Fruit fly (Drosophila melanogaster) whole organism: ENCODE data around the gene dysf.

ENCODE experiments used
- EcR ChIP-seq, 2 experiments: fragments of >200 bp; optimal IDR thresholded peaks; 2 replicates each; lab custom pipeline; 2017; ENCODE audit warnings: missing biosample characterization in 2 of 2, missing genetic modification characterization in 2 of 2, missing genetic modification reagents in 2 of 2
- pan ChIP-seq: fragments of >200 bp; optimal IDR thresholded peaks from 2 replicates; lab custom pipeline; 2017
- psq ChIP-seq: fragments of >200 bp; optimal IDR thresholded peaks from 2 replicates; lab custom pipeline; 2017
- usp ChIP-seq: fragments of >200 bp; optimal IDR thresholded peaks from 2 replicates; lab custom pipeline; 2017; ENCODE audit warnings: missing biosample characterization, missing genetic modification characterization, mixed read lengths

DNA sequence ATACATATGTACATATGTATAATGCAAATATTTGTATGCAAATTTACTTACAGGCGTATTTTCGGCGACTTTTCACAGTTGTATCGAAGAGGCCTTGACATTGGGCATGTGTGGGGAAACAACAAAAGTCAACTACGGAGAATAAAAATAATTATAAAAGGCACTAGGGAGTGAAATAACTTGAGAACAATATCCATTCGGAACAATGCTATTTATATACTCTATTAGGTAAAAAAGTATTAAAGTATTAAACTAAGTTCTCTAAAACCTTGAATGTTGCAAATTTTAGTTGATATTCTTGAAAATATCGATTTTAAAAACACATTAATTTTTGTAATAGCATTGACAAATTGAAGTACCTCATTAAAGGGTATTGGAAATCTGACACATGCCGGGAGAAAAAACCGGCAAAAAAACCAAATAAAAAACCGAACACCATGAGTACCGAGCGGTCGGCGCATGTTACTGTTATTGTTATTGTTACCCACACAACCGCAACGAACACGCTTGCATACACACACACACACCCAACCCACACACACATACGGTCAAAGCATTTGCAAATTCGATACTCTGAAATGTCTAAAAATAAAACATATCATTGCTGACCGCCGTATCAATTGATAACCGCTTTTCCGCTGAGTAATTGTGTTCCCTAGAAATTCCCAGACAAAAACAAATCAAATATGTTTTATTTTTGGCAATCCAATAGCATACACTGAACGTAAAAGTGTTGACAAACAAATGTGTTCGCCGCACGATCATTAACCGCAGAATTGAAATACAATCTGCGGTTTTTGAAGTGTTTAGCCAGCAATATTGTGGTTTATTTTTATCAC, 6.0 kb upstream of the dysf start:
- TF ChIP-seq EcR (GFP tag; optimal IDR thresholded peaks at IDR 0.05; lab: Kevin White, UChicago) (no peak), usp (GFP tag; lab: Kevin White, UChicago) (no peak), pan (lab: Kevin White, UChicago) (no peak), psq (lab: Kevin White, UChicago) (no peak)
